Fruit fly (Drosophila melanogaster) whole organism, prepupa: ENCODE measurements around the gene CG34426.

Experiments
- CG10631 ChIP-seq: fragments of 200-800 bp; sonication (Bioruptor generic); optimal IDR thresholded peaks from 2 replicates; lab custom pipeline; 2016; ENCODE audit warnings: missing biosample characterization, missing genetic modification characterization
- CG11294 ChIP-seq: fragments of 200-800 bp; sonication (Bioruptor generic); IDR thresholded peaks from 2 replicates; pipeline ENCODE4 v1.3.6; 2022; ENCODE audit warnings: missing biosample characterization, missing genetic modification characterization
- CG11902 ChIP-seq: fragments of 200-800 bp; sonication (Bioruptor generic); optimal IDR thresholded peaks from 3 replicates; lab custom pipeline; 2016; ENCODE audit warnings: missing biosample characterization, missing genetic modification characterization
- CG15336 ChIP-seq: fragments of 200-800 bp; sonication (Bioruptor generic); IDR thresholded peaks from 2 replicates; pipeline ENCODE4 v1.3.6; 2022; ENCODE audit warnings: missing biosample characterization, missing genetic modification characterization
- CG1621 ChIP-seq: fragments of 200-800 bp; sonication (Bioruptor generic); optimal IDR thresholded peaks from 3 replicates; lab custom pipeline; 2018; ENCODE audit warnings: missing biosample characterization, mild to moderate bottlenecking, missing genetic modification characterization
- CG16779 ChIP-seq: fragments of 200-800 bp; sonication (Bioruptor generic); optimal IDR thresholded peaks from 3 replicates; lab custom pipeline; 2017; ENCODE audit warnings: missing biosample characterization, mild to moderate bottlenecking, missing genetic modification characterization
- CG3032 ChIP-seq: fragments of 200-800 bp; optimal IDR thresholded peaks from 2 replicates; lab custom pipeline; 2019; ENCODE audit warnings: missing biosample characterization, mild to moderate bottlenecking, missing genetic modification characterization, moderate library complexity
- CG31627 ChIP-seq: fragments of 200-800 bp; sonication (Bioruptor generic); optimal IDR thresholded peaks from 3 replicates; lab custom pipeline; 2016; ENCODE audit warnings: missing biosample characterization, missing genetic modification characterization
- CG32006 ChIP-seq: fragments of 200-800 bp; sonication (Bioruptor generic); optimal IDR thresholded peaks from 3 replicates; lab custom pipeline; 2017; ENCODE audit warnings: missing biosample characterization, mild to moderate bottlenecking, missing genetic modification characterization
- CG34406 ChIP-seq: fragments of 200-800 bp; sonication (Bioruptor generic); optimal IDR thresholded peaks from 3 replicates; lab custom pipeline; 2016; ENCODE audit warnings: missing biosample characterization, missing genetic modification characterization
- CG3919 ChIP-seq: fragments of 200-800 bp; sonication (Bioruptor generic); optimal IDR thresholded peaks from 3 replicates; lab custom pipeline; 2016; ENCODE audit warnings: missing biosample characterization, missing genetic modification characterization
- CG6163 ChIP-seq: fragments of 200-800 bp; sonication (Bioruptor generic); IDR thresholded peaks from 3 replicates; pipeline ENCODE4 v1.3.6; 2022; ENCODE audit warnings: missing biosample characterization, missing genetic modification characterization
- CG6792 ChIP-seq: fragments of 200-800 bp; sonication (Bioruptor generic); optimal IDR thresholded peaks from 3 replicates; lab custom pipeline; 2016; ENCODE audit warnings: missing biosample characterization, missing genetic modification characterization
- CG6808 ChIP-seq: fragments of 200-800 bp; sonication (Bioruptor generic); optimal IDR thresholded peaks from 3 replicates; lab custom pipeline; 2017; ENCODE audit warnings: missing biosample characterization, missing genetic modification characterization, mild to moderate bottlenecking, moderate library complexity, missing genetic modification reagents
- CG7368 ChIP-seq: fragments of 200-800 bp; sonication (Bioruptor generic); optimal IDR thresholded peaks from 3 replicates; lab custom pipeline; 2016; ENCODE audit warnings: missing biosample characterization, missing genetic modification characterization
- CG8319 ChIP-seq: fragments of 200-800 bp; sonication (Bioruptor generic); optimal IDR thresholded peaks from 3 replicates; lab custom pipeline; 2016; ENCODE audit warnings: missing biosample characterization, missing genetic modification characterization
- CG8632 ChIP-seq: fragments of 200-800 bp; sonication (Bioruptor generic); optimal IDR thresholded peaks from 3 replicates; lab custom pipeline; 2016; ENCODE audit warnings: missing biosample characterization, missing genetic modification characterization
- CG9139 ChIP-seq: fragments of 200-800 bp; sonication (Bioruptor generic); optimal IDR thresholded peaks from 3 replicates; lab custom pipeline; 2017; ENCODE audit warnings: missing biosample characterization, mild to moderate bottlenecking, missing genetic modification characterization
- Eip75B ChIP-seq: fragments of 200-800 bp; sonication (Bioruptor generic); optimal IDR thresholded peaks from 3 replicates; lab custom pipeline; 2016; ENCODE audit warnings: missing biosample characterization, missing genetic modification characterization
- Eip78C ChIP-seq: fragments of 200-800 bp; sonication (Bioruptor generic); peaks from one replicate; lab custom pipeline; 2016; ENCODE audit warnings: missing biosample characterization, missing genetic modification characterization
- Eip93F ChIP-seq: fragments of 200-800 bp; sonication (Bioruptor generic); optimal IDR thresholded peaks from 2 replicates; lab custom pipeline; 2016; ENCODE audit warnings: missing biosample characterization, mild to moderate bottlenecking, missing genetic modification characterization
- Ets21C ChIP-seq: fragments of 200-800 bp; sonication (Bioruptor generic); optimal IDR thresholded peaks from 3 replicates; lab custom pipeline; 2016; ENCODE audit warnings: missing biosample characterization, missing genetic modification characterization
- Gug ChIP-seq: fragments of 200-800 bp; sonication (Bioruptor generic); IDR thresholded peaks from 2 replicates; pipeline ENCODE4 v1.3.6; 2022; ENCODE audit warnings: missing biosample characterization, missing genetic modification characterization
- Hr38 ChIP-seq: sonication (Bioruptor generic); optimal IDR thresholded peaks from 2 replicates; lab custom pipeline; 2016; ENCODE audit warnings: missing biosample characterization, missing genetic modification characterization
- Hr39 ChIP-seq: fragments of 200-800 bp; sonication (Bioruptor generic); optimal IDR thresholded peaks from 2 replicates; lab custom pipeline; 2016; ENCODE audit warnings: missing biosample characterization, missing genetic modification characterization
- Hr4 ChIP-seq: fragments of 200-800 bp; sonication (Bioruptor generic); optimal IDR thresholded peaks from 3 replicates; lab custom pipeline; 2016; ENCODE audit warnings: missing biosample characterization, missing genetic modification characterization
- Lpt ChIP-seq: fragments of 200-800 bp; sonication (Bioruptor generic); optimal IDR thresholded peaks from 3 replicates; lab custom pipeline; 2016; ENCODE audit warnings: missing biosample characterization, missing genetic modification characterization
- Met ChIP-seq: fragments of 200-800 bp; sonication (Bioruptor generic); optimal IDR thresholded peaks from 3 replicates; lab custom pipeline; 2016; ENCODE audit warnings: missing biosample characterization, missing genetic modification characterization
- OdsH ChIP-seq: fragments of 200-800 bp; sonication (Bioruptor generic); optimal IDR thresholded peaks from 3 replicates; lab custom pipeline; 2016; ENCODE audit warnings: missing biosample characterization, missing genetic modification characterization
- Smox ChIP-seq: fragments of 200-800 bp; sonication (Bioruptor generic); optimal IDR thresholded peaks from 3 replicates; lab custom pipeline; 2016; ENCODE audit warnings: missing biosample characterization, missing genetic modification characterization
- Sox102F ChIP-seq: fragments of 200-800 bp; sonication (Bioruptor generic); optimal IDR thresholded peaks from 2 replicates; lab custom pipeline; 2016; ENCODE audit warnings: missing biosample characterization, mild to moderate bottlenecking, missing genetic modification characterization
- Sox14 ChIP-seq: fragments of 200-800 bp; sonication (Bioruptor generic); optimal IDR thresholded peaks from 3 replicates; lab custom pipeline; 2016; ENCODE audit warnings: missing biosample characterization, missing genetic modification characterization
- Sox15 ChIP-seq: fragments of 200-800 bp; sonication (Bioruptor generic); optimal IDR thresholded peaks from 3 replicates; lab custom pipeline; 2016; ENCODE audit warnings: missing biosample characterization, missing genetic modification characterization
- achi ChIP-seq: fragments of 200-800 bp; sonication (Bioruptor generic); optimal IDR thresholded peaks from 3 replicates; lab custom pipeline; 2016; ENCODE audit warnings: missing biosample characterization, missing genetic modification characterization
- acj6 ChIP-seq: fragments of 200-800 bp; sonication (Bioruptor generic); optimal IDR thresholded peaks from 3 replicates; lab custom pipeline; 2016; ENCODE audit warnings: missing biosample characterization, missing genetic modification characterization
- cyc ChIP-seq: fragments of 200-800 bp; sonication (Bioruptor generic); optimal IDR thresholded peaks from 3 replicates; lab custom pipeline; 2016; ENCODE audit warnings: missing biosample characterization, missing genetic modification characterization
- eg ChIP-seq: fragments of 200-800 bp; sonication (Bioruptor generic); IDR thresholded peaks from 3 replicates; pipeline ENCODE4 v1.3.6; 2022; ENCODE audit warnings: missing biosample characterization, missing genetic modification characterization
- esn ChIP-seq: fragments of 200-800 bp; sonication (Bioruptor generic); optimal IDR thresholded peaks from 2 replicates; lab custom pipeline; 2016; ENCODE audit warnings: missing biosample characterization, mild to moderate bottlenecking, missing genetic modification characterization, moderate library complexity
- fd85E ChIP-seq: fragments of 200-800 bp; sonication (Bioruptor generic); optimal IDR thresholded peaks from 3 replicates; lab custom pipeline; 2016; ENCODE audit warnings: missing biosample characterization, missing genetic modification characterization
- fkh ChIP-seq: fragments of 200-800 bp; sonication (Bioruptor generic); optimal IDR thresholded peaks from 3 replicates; lab custom pipeline; 2017; ENCODE audit warnings: missing biosample characterization, mild to moderate bottlenecking, missing genetic modification characterization, moderate library complexity
- lz ChIP-seq: fragments of 200-800 bp; sonication (Bioruptor generic); optimal IDR thresholded peaks from 3 replicates; lab custom pipeline; 2016; ENCODE audit warnings: missing biosample characterization, missing genetic modification characterization
- net ChIP-seq: fragments of 200-800 bp; sonication (Bioruptor generic); optimal IDR thresholded peaks from 3 replicates; lab custom pipeline; 2016; ENCODE audit warnings: missing biosample characterization, missing genetic modification characterization
- salr ChIP-seq, 2 experiments: fragments of 200-800 bp; sonication (Bioruptor generic); optimal IDR thresholded peaks; 3 replicates each; lab custom pipeline; 2016 to 2018; ENCODE audit warnings: missing biosample characterization in 2 of 2, missing genetic modification characterization in 2 of 2, mild to moderate bottlenecking in 1 of 2
- spab ChIP-seq: fragments of 200-800 bp; sonication (Bioruptor generic); optimal IDR thresholded peaks from 2 replicates; lab custom pipeline; 2017; ENCODE audit warnings: missing biosample characterization, mild to moderate bottlenecking, missing genetic modification characterization, missing genetic modification reagents
- ss ChIP-seq, 2 experiments: fragments of 200-800 bp; sonication (Bioruptor generic); optimal IDR thresholded peaks; 2 replicates in 1 of 2; 3 replicates in 1 of 2; lab custom pipeline; 2017 to 2018; ENCODE audit warnings: mild to moderate bottlenecking in 2 of 2, missing biosample characterization in 2 of 2, missing genetic modification characterization in 2 of 2, moderate library complexity in 1 of 2
- svp ChIP-seq: fragments of 200-800 bp; sonication (Bioruptor generic); peaks from one replicate; lab custom pipeline; 2016; ENCODE audit warnings: missing biosample characterization, missing genetic modification characterization
- topi ChIP-seq: fragments of 200-800 bp; sonication (Bioruptor generic); optimal IDR thresholded peaks from 3 replicates; lab custom pipeline; 2016; ENCODE audit warnings: missing biosample characterization, missing genetic modification characterization
- vri ChIP-seq: fragments of 200-800 bp; sonication (Bioruptor generic); optimal IDR thresholded peaks from 3 replicates; lab custom pipeline; 2016; ENCODE audit warnings: missing biosample characterization, mild to moderate bottlenecking, missing genetic modification characterization

CG34426 gene

DNA sequence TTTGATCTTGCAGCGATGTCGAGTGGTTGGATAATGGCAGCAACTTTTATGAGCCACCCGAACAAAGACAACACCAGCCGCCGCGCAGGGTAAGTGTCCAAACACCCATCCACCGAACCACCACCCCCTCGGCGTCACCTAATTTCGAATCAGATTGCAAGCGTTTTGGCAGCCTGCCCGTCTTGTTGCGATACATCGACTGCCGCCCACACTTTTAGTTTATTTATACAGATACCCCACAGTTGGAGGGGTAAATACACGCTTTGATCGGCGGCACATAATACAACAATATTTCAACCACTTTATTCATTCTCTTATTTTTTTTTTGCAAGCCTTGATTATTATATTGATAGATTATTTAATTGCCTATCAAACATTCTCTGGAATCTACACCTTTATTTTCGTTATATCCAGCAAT, 39.2 kb upstream of the CG34426 start (continued):
- TF ChIP-seq CG34406 (GFP tag; lab: Kevin White, UChicago) (peak; percentile 59), Hr38 (GFP tag; lab: Kevin White, UChicago) (no peak), Eip93F (GFP tag; lab: Kevin White, UChicago) (no peak), net (GFP tag; lab: Kevin White, UChicago) (peak; percentile 28), spab (GFP tag; lab: Kevin White, UChicago) (no peak), CG31627 (GFP tag; lab: Kevin White, UChicago) (peak; percentile 62), vri (GFP tag; lab: Kevin White, UChicago) (peak; percentile 67), acj6 (GFP tag; lab: Kevin White, UChicago) (peak; percentile 35), CG7368 (GFP tag; lab: Kevin White, UChicago) (no peak), CG1621 (no peak), Met (GFP tag; lab: Kevin White, UChicago) (peak; percentile 67), achi (GFP tag; lab: Kevin White, UChicago) (peak; percentile 58), CG3032 (tag; lab: Kevin White, UChicago) (no peak), salr (GFP tag; optimal IDR thresholded peaks at IDR 0.05; lab: Kevin White, UChicago) (no peak), CG6808 (GFP tag; lab: Kevin White, UChicago) (no peak), Hr4 (GFP tag; lab: Kevin White, UChicago) (peak; percentile 40), lz (GFP tag; lab: Kevin White, UChicago) (peak; percentile 42), eg (peak; percentile 53; the same call in 2 of the 3 replicates), CG32006 (GFP tag; lab: Kevin White, UChicago) (peak; percentile 48), Eip75B (GFP tag; lab: Kevin White, UChicago) (no peak), svp (no peak), CG9139 (no peak), Sox14 (peak; percentile 70), CG8319 (GFP tag; lab: Kevin White, UChicago) (no peak)
- TF ChIP-seq, all 60 proteins: peak for 25

DNA sequence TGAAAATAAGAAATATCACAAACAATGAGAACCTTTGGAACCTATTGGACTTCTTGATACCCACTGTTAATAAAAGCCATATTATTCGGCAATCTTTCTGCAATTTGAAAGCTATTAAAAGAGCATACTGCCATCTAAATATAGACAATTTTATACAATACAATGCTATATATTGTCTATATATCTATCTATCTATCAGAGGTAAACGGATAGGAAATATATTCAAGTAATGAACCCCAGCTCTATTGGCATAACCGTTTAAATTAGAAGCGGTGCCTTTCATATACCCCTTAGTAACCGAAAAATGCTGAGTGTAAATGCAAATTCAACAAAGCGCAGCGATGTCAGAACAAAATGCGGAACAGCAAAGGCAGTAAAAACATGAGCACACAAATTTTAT, 38.5 kb upstream of the CG34426 start:
- peak; percentile 71 for TF ChIP-seq Sox102F (GFP tag; lab: Kevin White, UChicago)
- TF ChIP-seq Ets21C (GFP tag; lab: Kevin White, UChicago): peak; percentile 50
- no peak for TF ChIP-seq fd85E
- no peak for TF ChIP-seq spab (GFP tag; lab: Kevin White, UChicago)
- peak; percentile 34 for TF ChIP-seq CG11902 (GFP tag; lab: Kevin White, UChicago)
- no peak for TF ChIP-seq fkh (GFP tag; lab: Kevin White, UChicago)
- TF ChIP-seq Sox14: peak; percentile 27
- peak; percentile 32 for TF ChIP-seq acj6 (GFP tag; lab: Kevin White, UChicago)
- TF ChIP-seq CG11294 (GFP tag; lab: Robert Waterston, UW): no peak
- TF ChIP-seq CG6163 (GFP tag; lab: Robert Waterston, UW): no peak
- peak; percentile 16 for TF ChIP-seq CG8632 (GFP tag; lab: Kevin White, UChicago)
- TF ChIP-seq CG16779 (tag; lab: Kevin White, UChicago): no peak
- no peak for TF ChIP-seq CG15336 (GFP tag; lab: Robert Waterston, UW)
- TF ChIP-seq net (GFP tag; lab: Kevin White, UChicago): no peak
- TF ChIP-seq Eip75B (GFP tag; lab: Kevin White, UChicago): no peak
- TF ChIP-seq CG6792 (GFP tag; lab: Kevin White, UChicago): no peak
- peak; percentile 48 for TF ChIP-seq CG34406 (GFP tag; lab: Kevin White, UChicago)
- peak; percentile 39 for TF ChIP-seq lz (GFP tag; lab: Kevin White, UChicago)
- TF ChIP-seq Sox15 (GFP tag; lab: Kevin White, UChicago): peak; percentile 29
- TF ChIP-seq OdsH (GFP tag; lab: Kevin White, UChicago): peak; percentile 27
- TF ChIP-seq Lpt (GFP tag; lab: Kevin White, UChicago): no peak
- TF ChIP-seq eg: no peak
- TF ChIP-seq esn (GFP tag; lab: Kevin White, UChicago): peak; percentile 62
- TF ChIP-seq Eip93F (GFP tag; lab: Kevin White, UChicago): no peak
- peak; percentile 73 for TF ChIP-seq Hr39 (GFP tag; lab: Kevin White, UChicago)
- peak; percentile 5 for TF ChIP-seq CG3919
- TF ChIP-seq CG6808 (GFP tag; lab: Kevin White, UChicago): no peak
- TF ChIP-seq Met (GFP tag; lab: Kevin White, UChicago): peak; percentile 77
- TF ChIP-seq Eip78C (GFP tag; lab: Kevin White, UChicago): peak; percentile 69
- no peak for TF ChIP-seq CG3032 (tag; lab: Kevin White, UChicago)
- TF ChIP-seq CG31627 (GFP tag; lab: Kevin White, UChicago): peak; percentile 80
- peak; percentile 69 for TF ChIP-seq cyc (GFP tag; lab: Kevin White, UChicago)
- TF ChIP-seq CG9139: no peak
- TF ChIP-seq topi (GFP tag; lab: Kevin White, UChicago): peak; percentile 81
- TF ChIP-seq ss (GFP tag; optimal IDR thresholded peaks at IDR 0.05; lab: Kevin White, UChicago): no peak
- no peak for TF ChIP-seq CG10631 (GFP tag; lab: Kevin White, UChicago)
- TF ChIP-seq Hr4 (GFP tag; lab: Kevin White, UChicago): no peak
- peak; percentile 69 for TF ChIP-seq Smox (GFP tag; lab: Kevin White, UChicago)
- TF ChIP-seq achi (GFP tag; lab: Kevin White, UChicago): no peak
- peak; percentile 91 for TF ChIP-seq svp
- TF ChIP-seq vri (GFP tag; lab: Kevin White, UChicago): no peak
- TF ChIP-seq Gug (GFP tag; lab: Robert Waterston, UW): no peak
- TF ChIP-seq CG1621: no peak
